Worm (Caenorhabditis elegans) whole organism, L2 larva: ENCODE results near the gene T27E7.9.

Experiments used
- C34F6.9 ChIP-seq: fragments of 150-350 bp; optimal IDR thresholded peaks from 2 replicates; lab custom pipeline; 2014; ENCODE audit warnings: missing biosample characterization, missing genetic modification characterization
- F13H6.1 ChIP-seq: sonication (generic microtip); optimal IDR thresholded peaks from 2 replicates; lab custom pipeline; 2016; ENCODE audit warnings: missing genetic modification characterization, missing compliant biosample characterization
- Y55F3AM.14 ChIP-seq: fragments of 200-800 bp; sonication (Bioruptor generic); optimal IDR thresholded peaks from 2 replicates; lab custom pipeline; 2018; ENCODE audit warnings: mild to moderate bottlenecking, missing genetic modification characterization, missing compliant biosample characterization
- ZK546.5 ChIP-seq: sonication (generic microtip); optimal IDR thresholded peaks from 2 replicates; lab custom pipeline; 2017; ENCODE audit warnings: missing biosample characterization, missing genetic modification characterization
- alr-1 ChIP-seq: fragments of 150-350 bp; optimal IDR thresholded peaks from 2 replicates; lab custom pipeline; 2014; ENCODE audit warnings: missing biosample characterization, missing genetic modification characterization
- aly-2 ChIP-seq: fragments of 150-350 bp; optimal IDR thresholded peaks from 2 replicates; lab custom pipeline; 2014; ENCODE audit warnings: missing biosample characterization, missing genetic modification characterization
- ama-1 ChIP-seq: fragments of 150-350 bp; optimal IDR thresholded peaks from 2 replicates; lab custom pipeline; 2018; ENCODE audit warnings: inconsistent platforms
- blmp-1 ChIP-seq: sonication (generic microtip); optimal IDR thresholded peaks from 2 replicates; lab custom pipeline; 2017; ENCODE audit warnings: missing genetic modification characterization, mild to moderate bottlenecking, missing compliant biosample characterization, antibody characterized with exemption, moderate library complexity; ENCODE audit not compliant: insufficient read depth
- ceh-16 ChIP-seq: fragments of 150-350 bp; optimal IDR thresholded peaks from 2 replicates; lab custom pipeline; 2014; ENCODE audit warnings: missing biosample characterization, missing genetic modification characterization
- ceh-82 ChIP-seq: fragments of 150-350 bp; optimal IDR thresholded peaks from 2 replicates; lab custom pipeline; 2014; ENCODE audit warnings: missing biosample characterization, missing genetic modification characterization
- dmd-4 ChIP-seq: sonication (generic microtip); optimal IDR thresholded peaks from 2 replicates; lab custom pipeline; 2017; ENCODE audit warnings: missing biosample characterization, missing genetic modification characterization
- egl-27 ChIP-seq: sonication (generic microtip); optimal IDR thresholded peaks from 3 replicates; lab custom pipeline; 2017; ENCODE audit warnings: missing biosample characterization, missing genetic modification reagents, missing genetic modification characterization
- elt-1 ChIP-seq: fragments of 150-350 bp; optimal IDR thresholded peaks from 2 replicates; lab custom pipeline; 2014; ENCODE audit warnings: missing biosample characterization, missing genetic modification characterization
- gmeb-1 ChIP-seq: fragments of 150-350 bp; optimal IDR thresholded peaks from 2 replicates; lab custom pipeline; 2014; ENCODE audit warnings: missing biosample characterization, missing genetic modification characterization
- lin-11 ChIP-seq: fragments of 150-350 bp; sonication (generic microtip); optimal IDR thresholded peaks from 2 replicates; lab custom pipeline; 2014; ENCODE audit warnings: missing biosample characterization, missing genetic modification characterization, inconsistent platforms, mixed read lengths
- lin-39 ChIP-seq: fragments of 150-350 bp; optimal IDR thresholded peaks from 2 replicates; lab custom pipeline; 2014; ENCODE audit warnings: missing biosample characterization, missing genetic modification reagents, missing genetic modification characterization
- mab-5 ChIP-seq: fragments of 150-350 bp; optimal IDR thresholded peaks from 2 replicates; lab custom pipeline; 2014; ENCODE audit warnings: missing biosample characterization, missing genetic modification characterization
- mbf-1 ChIP-seq: sonication (generic microtip); optimal IDR thresholded peaks from 2 replicates; lab custom pipeline; 2017; ENCODE audit warnings: missing biosample characterization, missing genetic modification characterization
- nhr-10 ChIP-seq: sonication (generic microtip); optimal IDR thresholded peaks from 2 replicates; lab custom pipeline; 2017; ENCODE audit warnings: missing biosample characterization, missing genetic modification characterization
- nhr-12 ChIP-seq: fragments of 150-350 bp; optimal IDR thresholded peaks from 2 replicates; lab custom pipeline; 2014; ENCODE audit warnings: missing biosample characterization, missing genetic modification characterization
- nhr-129 ChIP-seq: fragments of 150-350 bp; optimal IDR thresholded peaks from 2 replicates; lab custom pipeline; 2014; ENCODE audit warnings: missing biosample characterization, missing genetic modification characterization
- nhr-21 ChIP-seq: fragments of 150-350 bp; optimal IDR thresholded peaks from 2 replicates; lab custom pipeline; 2014; ENCODE audit warnings: missing biosample characterization, missing genetic modification characterization
- nhr-23 ChIP-seq: fragments of 150-350 bp; optimal IDR thresholded peaks from 2 replicates; lab custom pipeline; 2014; ENCODE audit warnings: missing biosample characterization, missing genetic modification reagents, missing genetic modification characterization
- nhr-25 ChIP-seq: fragments of 150-350 bp; sonication (generic microtip); optimal IDR thresholded peaks from 3 replicates; lab custom pipeline; 2014; ENCODE audit warnings: missing biosample characterization, missing genetic modification characterization
- nhr-6 ChIP-seq: fragments of 150-350 bp; optimal IDR thresholded peaks from 2 replicates; lab custom pipeline; 2014; ENCODE audit warnings: missing biosample characterization, missing genetic modification characterization
- nhr-77 ChIP-seq: fragments of 150-350 bp; optimal IDR thresholded peaks from 2 replicates; lab custom pipeline; 2014; ENCODE audit warnings: missing biosample characterization, missing genetic modification characterization
- peb-1 ChIP-seq: fragments of 150-350 bp; optimal IDR thresholded peaks from 2 replicates; lab custom pipeline; 2014; ENCODE audit warnings: missing biosample characterization, missing genetic modification characterization
- skn-1 ChIP-seq: sonication (generic microtip); optimal IDR thresholded peaks from 2 replicates; lab custom pipeline; 2017; ENCODE audit warnings: missing biosample characterization, missing genetic modification characterization
- sma-3 ChIP-seq: sonication (generic microtip); optimal IDR thresholded peaks from 2 replicates; lab custom pipeline; 2016; ENCODE audit warnings: missing genetic modification reagents, missing genetic modification characterization, missing compliant biosample characterization
- sma-9 ChIP-seq, 2 experiments: fragments of 150-350 bp in 1 of 2; sonication (generic microtip) in 1 of 2; optimal IDR thresholded peaks; 2 replicates each; lab custom pipeline; 2014 to 2016; ENCODE audit warnings: missing genetic modification characterization in 2 of 2, mild to moderate bottlenecking in 1 of 2, missing biosample characterization in 1 of 2, missing compliant biosample characterization in 1 of 2, missing genetic modification reagents in 1 of 2, moderate library complexity in 1 of 2
- snpc-4 ChIP-seq: fragments of 150-350 bp; optimal IDR thresholded peaks from 2 replicates; lab custom pipeline; 2014; ENCODE audit warnings: missing biosample characterization, missing genetic modification characterization
- unc-39 ChIP-seq: fragments of 150-350 bp; optimal IDR thresholded peaks from 2 replicates; lab custom pipeline; 2014; ENCODE audit warnings: missing biosample characterization, missing genetic modification characterization
- unc-55 ChIP-seq: fragments of 150-350 bp; sonication (generic microtip); optimal IDR thresholded peaks from 3 replicates; lab custom pipeline; 2014; ENCODE audit warnings: missing biosample characterization, missing genetic modification reagents, missing genetic modification characterization
- ztf-1 ChIP-seq: fragments of 200-800 bp; sonication (Bioruptor generic); conservative IDR thresholded peaks from 2 replicates; pipeline ENCODE4 v1.3.6; 2022; ENCODE audit warnings: missing genetic modification characterization, missing compliant biosample characterization

T27E7.9 gene

DNA sequence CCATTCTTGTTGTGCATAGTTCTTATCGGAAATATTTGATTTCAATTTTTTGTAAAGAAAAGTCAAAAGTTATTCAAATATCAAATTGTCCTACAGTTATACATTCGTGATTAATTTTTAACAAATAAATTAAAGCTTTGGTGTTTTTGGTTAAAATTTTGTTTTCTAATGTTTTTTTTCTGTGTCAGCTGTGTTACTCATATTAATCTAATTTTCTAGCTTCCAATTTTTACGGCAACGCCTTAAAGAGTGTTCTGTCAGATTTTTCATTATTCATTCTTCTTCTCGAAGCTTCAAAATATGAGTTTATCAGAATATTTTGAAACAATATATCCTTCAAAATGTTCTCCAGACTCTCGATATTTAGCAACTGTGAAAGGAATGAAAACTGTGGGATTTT lies 25.6 kb downstream of the T27E7.9 start, which contains the start of gene srh-63:
TSS of gene srh-63 (plus strand) at position 301 of the 400 bp plus-strand sequence.
- TF ChIP-seq nhr-23 (tag; lab: Kevin White, UChicago) (no peak), nhr-6 (tag; lab: Kevin White, UChicago) (no peak)

DNA sequence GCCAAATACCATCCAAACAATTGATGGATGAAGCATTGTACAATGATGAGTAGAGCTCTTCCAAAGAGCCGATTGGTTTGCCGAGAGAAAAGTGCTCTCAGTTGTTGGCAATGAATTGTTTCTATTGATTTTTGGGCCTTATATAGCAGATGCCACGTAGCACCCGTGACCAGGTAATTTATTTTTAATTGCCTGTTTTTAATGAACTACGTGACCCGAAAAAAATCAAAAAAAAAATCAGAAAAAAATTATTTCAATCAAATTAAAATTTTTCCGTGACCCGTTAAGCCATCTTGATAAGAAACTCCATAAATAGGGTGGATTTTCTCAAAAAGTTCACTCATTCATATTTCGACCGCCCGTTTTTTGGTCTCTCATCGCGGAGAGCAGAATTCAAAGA lies 29.8 kb downstream of the T27E7.9 start, which contains the start of the genes Y57G11A.2 and T27E7.1:
TSS of gene Y57G11A.2 (minus strand) at position 101 of the 400 bp plus-strand sequence.
TSS of gene T27E7.1 (plus strand) at position 337 of the 400 bp plus-strand sequence.
- TF ChIP-seq nhr-77 (tag; lab: Kevin White, UChicago) (no peak), ceh-82 (tag; lab: Kevin White, UChicago) (no peak), ZK546.5 (no peak), nhr-21 (no peak), ceh-16 (no peak), alr-1 (tag; lab: Kevin White, UChicago) (no peak), nhr-10 (tag; lab: Kevin White, UChicago) (no peak), egl-27 (no peak), sma-3 (GFP tag; lab: Kevin White, UChicago) (no peak), ztf-1 (GFP tag; lab: Robert Waterston, UW) (no peak), unc-39 (tag; lab: Kevin White, UChicago) (no peak), unc-55 (GFP tag; lab: Kevin White, UChicago) (no peak), nhr-12 (no peak)

DNA sequence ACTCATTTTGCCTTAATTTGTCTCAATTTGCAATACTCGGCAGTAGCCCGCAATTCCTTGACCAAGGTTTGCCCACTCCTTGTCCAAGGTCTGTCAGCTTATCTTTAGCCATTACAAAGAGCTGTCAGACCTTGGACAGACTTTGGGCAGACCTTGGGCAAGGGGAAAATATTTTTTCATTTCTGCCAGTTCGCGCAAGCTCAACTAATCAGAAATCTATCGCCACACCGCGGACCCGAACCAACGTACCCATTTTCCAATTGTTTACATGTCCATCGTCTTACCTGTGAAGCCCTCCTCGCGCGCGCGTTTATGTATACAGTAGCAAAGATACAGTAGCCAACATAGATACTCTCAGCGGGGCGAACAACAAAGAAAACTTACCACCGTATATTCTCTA lies 34.0 kb downstream of the T27E7.9 start:
- TF ChIP-seq lin-11 (tag; lab: Kevin White, UChicago) (no peak), nhr-6 (tag; lab: Kevin White, UChicago) (no peak), unc-39 (tag; lab: Kevin White, UChicago) (no peak), aly-2 (no peak), dmd-4 (no peak), skn-1 (no peak), ceh-16 (no peak), sma-9 (GFP tag; optimal IDR thresholded peaks at IDR 0.05; lab: Kevin White, UChicago) (no peak), sma-9 (tag; optimal IDR thresholded peaks at IDR 0.05; lab: Kevin White, UChicago) (no peak)

DNA sequence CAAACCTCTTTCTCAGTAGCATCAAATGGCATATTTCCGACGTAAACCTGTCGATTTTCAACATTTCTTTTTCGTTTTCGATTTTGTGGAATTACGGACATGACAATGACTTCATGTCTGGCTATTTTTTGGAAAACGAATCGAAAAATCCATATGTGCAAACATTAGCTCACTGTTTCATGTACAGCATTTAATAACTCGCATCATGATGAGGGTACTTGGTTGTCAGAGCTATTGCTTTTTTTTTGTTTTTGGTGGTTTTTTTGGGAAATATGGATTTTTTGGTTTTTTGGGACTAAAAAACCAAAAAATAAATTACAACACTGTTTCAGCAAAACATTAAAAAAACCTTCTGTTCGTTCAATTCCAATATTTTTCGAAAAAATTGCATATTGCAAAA lies 36.8 kb downstream of the T27E7.9 start, which contains the start of gene Y57G11A.5:
TSS of gene Y57G11A.5 (minus strand) at position 101 of the 400 bp plus-strand sequence.
- TF ChIP-seq ceh-16 (no peak), lin-11 (tag; lab: Kevin White, UChicago) (no peak), gmeb-1 (tag; lab: Kevin White, UChicago) (no peak), mab-5 (tag; lab: Kevin White, UChicago) (no peak), blmp-1 (tag; lab: Kevin White, UChicago) (no peak), ama-1 (lab: Kevin White, UChicago) (no peak), Y55F3AM.14 (GFP tag; lab: Kevin White, UChicago) (no peak), egl-27 (no peak), aly-2 (no peak), lin-39 (tag; lab: Kevin White, UChicago) (no peak), F13H6.1 (tag; lab: Kevin White, UChicago) (no peak), nhr-77 (tag; lab: Kevin White, UChicago) (no peak), mbf-1 (tag; lab: Kevin White, UChicago) (no peak)

DNA sequence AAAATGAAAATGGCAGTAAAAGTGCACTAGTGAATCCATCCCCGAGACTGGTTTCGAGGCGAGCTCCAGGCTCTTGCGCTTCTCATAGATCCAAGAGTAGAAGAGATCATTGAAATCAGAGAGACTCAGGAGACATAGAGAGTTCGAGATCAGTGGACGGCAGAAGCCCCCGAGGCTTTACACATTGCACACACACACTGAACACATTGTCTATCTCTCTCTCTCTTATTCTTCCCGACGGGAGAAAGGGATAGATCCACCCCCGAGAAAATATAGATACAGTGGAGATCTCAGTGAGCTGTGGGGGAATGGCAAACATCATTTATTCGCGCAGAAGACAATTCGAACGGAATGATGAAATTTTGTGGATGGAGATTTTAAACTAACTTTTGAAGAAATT lies 42.2 kb downstream of the T27E7.9 start:
- TF ChIP-seq Y55F3AM.14 (GFP tag; lab: Kevin White, UChicago) = no peak
- TF ChIP-seq ceh-16 = no peak
- peak; percentile 70 for TF ChIP-seq F13H6.1 (tag; lab: Kevin White, UChicago)
- no peak for TF ChIP-seq snpc-4 (tag; lab: Kevin White, UChicago)
- no peak for TF ChIP-seq nhr-25 (tag; lab: Kevin White, UChicago)
- TF ChIP-seq peb-1 = no peak
- no peak for TF ChIP-seq mab-5 (tag; lab: Kevin White, UChicago)
- TF ChIP-seq C34F6.9 (tag; lab: Kevin White, UChicago) = peak; percentile 18
- peak; percentile 43 for TF ChIP-seq sma-9 (GFP tag; optimal IDR thresholded peaks at IDR 0.05; lab: Kevin White, UChicago)
- no peak for TF ChIP-seq sma-9 (tag; optimal IDR thresholded peaks at IDR 0.05; lab: Kevin White, UChicago)
- peak; percentile 82 for TF ChIP-seq nhr-129 (tag; lab: Kevin White, UChicago)
- no peak for TF ChIP-seq ama-1 (lab: Kevin White, UChicago)
- TF ChIP-seq dmd-4 = no peak
- no peak for TF ChIP-seq elt-1 (tag; lab: Kevin White, UChicago)
- no peak for TF ChIP-seq ztf-1 (GFP tag; lab: Robert Waterston, UW)
- TF ChIP-seq blmp-1 (tag; lab: Kevin White, UChicago) = no peak
